Fruit fly (Drosophila melanogaster) whole organism, wandering third instar larva: ENCODE results near the gene CG9525.

Source experiments
- Abd-B ChIP-seq: fragments of >200 bp; optimal IDR thresholded peaks from 2 replicates; lab custom pipeline; 2017; ENCODE audit warnings: missing biosample characterization, missing genetic modification characterization
- Dfd ChIP-seq: fragments of >200 bp; optimal IDR thresholded peaks from 2 replicates; lab custom pipeline; 2017; ENCODE audit warnings: missing biosample characterization, missing genetic modification characterization
- GATAd ChIP-seq: sonication (Bioruptor generic); optimal IDR thresholded peaks from 2 replicates; lab custom pipeline; 2016; ENCODE audit warnings: missing biosample characterization, missing genetic modification characterization
- Hr78 ChIP-seq: fragments of >200 bp; optimal IDR thresholded peaks from 2 replicates; lab custom pipeline; 2017; ENCODE audit warnings: missing biosample characterization, missing genetic modification characterization
- Sp1 ChIP-seq: fragments of 200-800 bp; sonication (Bioruptor generic); optimal IDR thresholded peaks from 3 replicates; lab custom pipeline; 2019; ENCODE audit warnings: missing biosample characterization, mild to moderate bottlenecking, missing genetic modification characterization, moderate library complexity
- br ChIP-seq: fragments of 200-800 bp; sonication (Bioruptor generic); optimal IDR thresholded peaks from 2 replicates; lab custom pipeline; 2016; ENCODE audit warnings: missing biosample characterization, missing genetic modification characterization
- h ChIP-seq: fragments of 200-800 bp; sonication (Bioruptor generic); optimal IDR thresholded peaks from 3 replicates; lab custom pipeline; 2016; ENCODE audit warnings: missing biosample characterization, mild to moderate bottlenecking, missing genetic modification characterization
- pan ChIP-seq: fragments of >200 bp; optimal IDR thresholded peaks from 2 replicates; lab custom pipeline; 2017

DNA sequence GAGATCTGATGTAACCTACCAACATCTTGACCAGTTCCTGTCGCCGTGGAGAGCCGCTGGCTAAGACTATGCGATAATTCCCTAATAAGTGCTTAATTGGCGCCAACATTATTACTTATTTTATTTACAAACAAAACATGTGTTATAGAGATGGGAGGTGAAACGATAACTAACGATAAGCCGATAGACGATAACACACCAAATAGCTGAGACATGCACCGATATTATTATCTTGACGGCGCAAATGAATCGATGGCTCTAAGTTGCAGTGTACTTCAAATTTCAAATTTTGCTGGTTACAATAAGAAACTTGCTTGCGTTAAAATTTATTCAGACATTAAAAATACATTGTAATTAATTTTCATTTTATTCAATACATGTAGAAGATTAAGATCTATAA lies 19.0 kb downstream of the CG9525 start, which contains the start of gene CG9515:
- TF ChIP-seq Sp1 (no peak), Hr78 (GFP tag; lab: Kevin White, UChicago) (no peak), br (GFP tag; lab: Kevin White, UChicago) (no peak), pan (lab: Kevin White, UChicago) (no peak), GATAd (GFP tag; lab: Kevin White, UChicago) (no peak), h (GFP tag; lab: Kevin White, UChicago) (no peak), Dfd (GFP tag; lab: Kevin White, UChicago) (no peak), Abd-B (GFP tag; lab: Kevin White, UChicago) (no peak)
